Worm (Caenorhabditis elegans) whole organism, midembryonic: ENCODE measurements around the gene W02B12.1.

Experiments used
- T22C8.4 ChIP-seq: fragments of 200-800 bp; sonication (Bioruptor generic); IDR thresholded peaks from 2 replicates; pipeline ENCODE4 v1.3.6; 2022; ENCODE audit warnings: missing genetic modification characterization, missing compliant biosample characterization
- cog-1 ChIP-seq: sonication (generic microtip); optimal IDR thresholded peaks from 2 replicates; lab custom pipeline; 2016; ENCODE audit warnings: missing genetic modification characterization, missing compliant biosample characterization
- klf-2 ChIP-seq: fragments of 200-800 bp; sonication (Bioruptor generic); conservative IDR thresholded peaks from 2 replicates; pipeline ENCODE4 v1.3.6; 2022; ENCODE audit warnings: missing genetic modification reagents, missing genetic modification characterization, missing compliant biosample characterization
- med-1 ChIP-seq: sonication (generic microtip); optimal IDR thresholded peaks from 2 replicates; lab custom pipeline; 2017; ENCODE audit warnings: missing genetic modification characterization, mild to moderate bottlenecking, missing compliant biosample characterization, antibody characterized with exemption, missing genetic modification reagents; ENCODE audit not compliant: insufficient read depth
- tab-1 ChIP-seq: fragments of 200-800 bp; sonication (Bioruptor generic); IDR thresholded peaks from 2 replicates; pipeline ENCODE4 v1.3.6; 2022; ENCODE audit warnings: missing genetic modification characterization, missing compliant biosample characterization
- ztf-23 ChIP-seq: fragments of 200-800 bp; sonication (Bioruptor generic); IDR thresholded peaks from 2 replicates; pipeline ENCODE4 v1.3.6; 2022; ENCODE audit warnings: missing genetic modification reagents, missing genetic modification characterization, missing compliant biosample characterization

DNA sequence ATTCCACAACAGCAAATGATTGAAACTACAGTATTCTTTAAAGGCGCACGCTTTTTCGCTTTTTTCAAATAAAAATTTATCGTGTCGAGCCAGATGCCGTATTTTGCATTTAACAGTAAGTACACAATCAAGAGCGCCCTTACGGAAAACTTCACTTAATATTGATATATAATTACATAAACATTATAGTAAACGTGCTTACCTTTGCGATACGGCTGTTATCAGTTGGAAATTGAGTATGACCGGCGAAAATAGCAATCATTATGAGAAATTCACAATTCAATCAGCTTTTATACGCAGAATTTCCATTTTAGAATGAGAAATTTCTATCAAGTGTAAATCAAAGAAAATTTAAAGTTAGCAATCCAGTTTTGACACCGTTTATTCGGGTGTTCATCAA is 51.4 kb downstream of the W02B12.1 start, which contains the start of gene B0334.20:
- TF ChIP-seq med-1 (no peak), klf-2 (GFP tag; lab: Robert Waterston, UW) (no peak), ztf-23 (no peak), cog-1 (no peak), tab-1 (GFP tag; lab: Robert Waterston, UW) (no peak), T22C8.4 (GFP tag; lab: Robert Waterston, UW) (no peak)
